Fruit fly (Drosophila melanogaster): Measurements from ENCODE around the gene CG11594.

The CG11594 gene

DNA sequence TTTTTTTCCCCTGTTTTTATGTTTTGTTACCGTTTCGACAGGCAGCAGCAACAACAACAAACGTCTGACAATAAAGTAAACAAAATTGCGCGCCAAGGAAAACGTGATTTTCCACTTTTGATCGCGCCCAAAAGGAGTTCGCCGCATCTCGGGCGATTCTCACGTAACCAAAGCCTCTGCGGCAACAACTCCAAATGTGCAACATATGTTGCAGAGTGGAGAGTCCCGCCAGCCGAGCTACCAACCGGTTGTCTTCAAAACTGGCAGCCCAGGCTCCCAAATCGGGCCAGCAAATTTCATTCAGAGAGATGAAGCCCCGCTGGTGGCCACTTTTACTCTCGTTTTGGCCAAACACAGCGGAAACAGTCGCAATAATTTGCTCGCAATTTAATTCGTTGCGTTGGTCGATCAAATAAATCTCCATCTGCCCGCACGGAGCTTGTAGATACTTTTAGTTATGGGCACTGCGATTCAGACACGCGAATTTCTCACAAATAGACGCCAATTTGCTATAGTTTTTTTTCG, 29.7 kb upstream of the CG11594 start:
- no peak for TF ChIP-seq psq (optimal IDR thresholded peaks at IDR 0.05)
- TF ChIP-seq usp (GFP tag; optimal IDR thresholded peaks at IDR 0.05), result no peak
- TF ChIP-seq EcR (GFP tag; optimal IDR thresholded peaks at IDR 0.05), result no peak
- TF ChIP-seq pan (optimal IDR thresholded peaks at IDR 0.05), result no peak
- TF ChIP-seq CG8478 (optimal IDR thresholded peaks at IDR 0.05), result no peak
- no peak for TF ChIP-seq Dll (optimal IDR thresholded peaks at IDR 0.05)

DNA sequence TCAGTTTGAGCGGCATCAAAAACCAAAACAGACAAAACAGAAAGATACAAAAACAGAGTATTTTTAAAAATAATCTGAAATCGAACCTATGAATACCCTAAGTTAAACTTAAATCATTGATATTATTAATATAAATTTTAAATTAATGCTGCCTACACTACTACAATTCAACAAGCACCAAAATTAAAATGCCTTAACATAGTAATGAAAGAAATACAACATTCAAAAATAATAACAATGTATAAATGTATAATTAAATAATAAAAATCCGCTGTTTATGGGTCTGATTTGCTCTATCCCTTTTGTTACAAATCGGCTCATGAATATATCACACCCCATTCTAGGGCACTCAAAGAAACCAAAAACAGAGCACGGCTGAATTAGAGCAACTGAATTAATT, 23.3 kb upstream of the CG11594 start:
- TF ChIP-seq usp (GFP tag; optimal IDR thresholded peaks at IDR 0.05) (no peak), pan (optimal IDR thresholded peaks at IDR 0.05) (no peak), CG8478 (optimal IDR thresholded peaks at IDR 0.05) (no peak), EcR (GFP tag; optimal IDR thresholded peaks at IDR 0.05) (no peak), psq (optimal IDR thresholded peaks at IDR 0.05) (no peak), Dll (optimal IDR thresholded peaks at IDR 0.05) (no peak)

DNA sequence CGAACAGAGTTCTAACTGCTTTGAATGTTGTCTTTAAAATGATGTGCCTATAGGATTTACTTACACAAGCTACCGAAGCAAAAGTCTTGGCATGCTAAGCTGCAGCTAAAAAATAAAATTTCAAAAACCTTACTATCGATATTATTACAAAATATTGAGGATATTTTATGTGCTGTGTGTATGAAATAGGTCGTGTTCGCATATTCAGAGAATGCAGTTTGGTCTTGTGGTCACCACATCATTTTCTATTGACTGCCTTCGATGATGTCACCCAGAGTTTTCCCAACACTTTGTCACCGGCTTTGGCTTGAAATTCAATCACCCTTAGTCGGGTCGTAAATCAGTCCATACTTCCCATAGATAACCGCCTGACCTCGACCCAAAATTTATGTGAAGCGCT, 21.8 kb upstream of the CG11594 start, which contains the start of gene Dpy-30L2:
TSS of gene Dpy-30L2 (minus strand) at position 101 of the 400 bp plus-strand sequence.
- TF ChIP-seq pan (optimal IDR thresholded peaks at IDR 0.05) (no peak), usp (GFP tag; optimal IDR thresholded peaks at IDR 0.05) (no peak), EcR (GFP tag; optimal IDR thresholded peaks at IDR 0.05) (no peak), psq (optimal IDR thresholded peaks at IDR 0.05) (no peak), CG8478 (optimal IDR thresholded peaks at IDR 0.05) (no peak)

DNA sequence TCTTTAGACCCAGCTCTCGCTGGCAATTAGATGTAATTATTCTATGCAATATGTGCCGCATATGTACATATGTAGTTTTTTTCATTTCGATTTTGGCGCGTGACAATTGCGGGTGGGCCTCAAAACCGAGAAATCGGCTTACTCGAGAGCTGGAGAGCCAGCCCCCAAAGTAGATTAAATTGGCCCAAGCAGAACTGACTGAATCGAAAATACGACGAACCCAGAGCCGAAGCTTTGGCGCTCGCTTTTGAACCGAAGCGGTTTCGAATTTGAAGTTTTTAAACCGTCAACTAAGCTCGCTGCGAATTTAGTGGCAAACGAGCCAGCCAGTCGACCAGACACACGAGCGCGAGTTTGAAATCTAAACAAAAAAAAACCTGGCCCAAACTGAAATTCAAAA, 20.5 kb upstream of the CG11594 start, which contains the start of gene CG1136:
TSS of gene CG1136 (plus strand) at position 308 of the 400 bp plus-strand sequence.
- TF ChIP-seq Dll (optimal IDR thresholded peaks at IDR 0.05), result no peak
- no peak for TF ChIP-seq EcR (GFP tag; optimal IDR thresholded peaks at IDR 0.05)
- TF ChIP-seq CG8478 (optimal IDR thresholded peaks at IDR 0.05), result no peak
- TF ChIP-seq usp (GFP tag; optimal IDR thresholded peaks at IDR 0.05), result no peak
- TF ChIP-seq pan (optimal IDR thresholded peaks at IDR 0.05), result no peak
- no peak for TF ChIP-seq psq (optimal IDR thresholded peaks at IDR 0.05)

DNA sequence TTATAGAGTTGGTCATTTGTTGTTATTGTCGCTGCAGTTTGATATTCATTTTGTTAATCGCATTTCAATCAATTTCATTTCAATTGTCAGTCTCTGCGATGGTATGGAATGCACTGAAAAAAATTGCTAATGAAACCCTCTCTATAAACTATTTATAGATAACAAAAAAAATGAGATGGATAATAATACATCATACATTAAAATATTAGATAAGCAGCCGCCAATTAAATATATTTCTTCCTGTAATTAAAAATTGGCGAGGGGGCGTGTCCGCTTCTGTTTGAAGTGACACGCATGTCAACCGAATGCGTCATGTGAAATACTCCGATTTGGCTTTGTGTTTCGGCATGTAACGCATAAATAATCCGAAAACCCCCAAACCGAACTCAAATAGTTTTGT, 18.7 kb upstream of the CG11594 start:
- no peak for TF ChIP-seq Dll (optimal IDR thresholded peaks at IDR 0.05)
- no peak for TF ChIP-seq EcR (GFP tag; optimal IDR thresholded peaks at IDR 0.05)
- TF ChIP-seq usp (GFP tag; optimal IDR thresholded peaks at IDR 0.05), result no peak
- no peak for TF ChIP-seq psq (optimal IDR thresholded peaks at IDR 0.05)
- TF ChIP-seq pan (optimal IDR thresholded peaks at IDR 0.05), result no peak
- TF ChIP-seq CG8478 (optimal IDR thresholded peaks at IDR 0.05), result no peak

DNA sequence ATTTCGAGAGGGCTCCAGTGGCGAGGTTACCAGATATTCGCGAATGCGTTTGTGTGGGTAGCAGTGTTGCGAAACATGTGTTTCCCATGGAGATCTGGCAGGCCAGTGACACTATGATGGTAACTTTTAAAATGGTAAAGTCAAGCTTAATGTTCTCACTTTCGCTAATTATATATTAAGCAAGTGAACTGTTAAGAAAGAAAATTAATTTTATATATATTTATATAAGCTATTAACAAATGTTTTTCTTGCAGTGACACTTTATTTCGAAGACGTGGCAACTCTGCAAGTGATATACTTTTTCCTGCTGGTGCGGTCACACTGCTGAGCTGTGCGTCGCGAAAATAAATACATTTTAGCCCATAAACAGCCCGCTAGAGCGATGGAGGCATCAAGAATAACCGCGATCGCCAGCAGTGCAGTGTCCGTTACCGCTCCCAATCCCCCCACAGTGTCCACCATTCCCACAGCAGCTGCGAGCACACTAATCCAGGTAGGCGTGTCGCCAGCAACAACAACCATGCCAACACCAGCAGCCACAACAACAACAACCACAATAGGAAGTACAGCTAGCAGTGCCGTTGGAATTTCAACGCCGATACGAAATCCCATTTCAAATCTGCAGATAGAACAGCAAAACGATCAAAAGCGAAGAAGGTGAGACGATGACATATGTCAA, 14.6 kb upstream of the CG11594 start, which contains the start of the genes CG11593 and Rcd5:
TSS of gene CG11593 (minus strand) at position 236 of the 679 bp plus-strand sequence.
TSS of gene Rcd5 (plus strand) at position 283 of the 679 bp plus-strand sequence.
- TF ChIP-seq psq (optimal IDR thresholded peaks at IDR 0.05), result no peak
- TF ChIP-seq Dll (optimal IDR thresholded peaks at IDR 0.05), result no peak
- TF ChIP-seq pan (optimal IDR thresholded peaks at IDR 0.05), result no peak
- TF ChIP-seq usp (GFP tag; optimal IDR thresholded peaks at IDR 0.05), result no peak
- no peak for TF ChIP-seq EcR (GFP tag; optimal IDR thresholded peaks at IDR 0.05)
- TF ChIP-seq CG8478 (optimal IDR thresholded peaks at IDR 0.05), result no peak

DNA sequence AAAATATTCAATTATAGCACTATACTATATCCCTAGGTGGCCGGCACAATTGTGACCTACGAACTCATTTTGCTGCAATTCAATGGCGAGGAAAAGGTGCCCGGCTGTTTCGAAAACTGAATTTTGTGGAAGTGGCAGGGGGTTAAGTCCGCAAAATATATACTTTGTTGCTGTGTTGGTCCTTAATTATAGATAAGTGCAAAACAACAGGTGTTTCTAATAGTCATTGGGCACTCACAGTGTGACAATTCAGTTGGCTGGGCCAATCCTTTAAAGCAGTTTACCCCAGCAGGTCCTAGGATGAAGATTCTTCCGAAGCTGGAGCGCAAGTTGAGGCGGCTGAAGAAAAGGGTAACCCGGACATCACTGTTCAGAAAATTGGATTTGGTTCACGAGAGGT, 9.7 kb upstream of the CG11594 start, which contains the start of gene Gr64f:
TSS of gene Gr64f (plus strand) at position 301 of the 400 bp plus-strand sequence.
- no peak for TF ChIP-seq CG8478 (optimal IDR thresholded peaks at IDR 0.05)
- no peak for TF ChIP-seq pan (optimal IDR thresholded peaks at IDR 0.05)
- no peak for TF ChIP-seq Dll (optimal IDR thresholded peaks at IDR 0.05)
- TF ChIP-seq psq (optimal IDR thresholded peaks at IDR 0.05), result no peak
- TF ChIP-seq usp (GFP tag; optimal IDR thresholded peaks at IDR 0.05), result no peak
- TF ChIP-seq EcR (GFP tag; optimal IDR thresholded peaks at IDR 0.05), result no peak

DNA sequence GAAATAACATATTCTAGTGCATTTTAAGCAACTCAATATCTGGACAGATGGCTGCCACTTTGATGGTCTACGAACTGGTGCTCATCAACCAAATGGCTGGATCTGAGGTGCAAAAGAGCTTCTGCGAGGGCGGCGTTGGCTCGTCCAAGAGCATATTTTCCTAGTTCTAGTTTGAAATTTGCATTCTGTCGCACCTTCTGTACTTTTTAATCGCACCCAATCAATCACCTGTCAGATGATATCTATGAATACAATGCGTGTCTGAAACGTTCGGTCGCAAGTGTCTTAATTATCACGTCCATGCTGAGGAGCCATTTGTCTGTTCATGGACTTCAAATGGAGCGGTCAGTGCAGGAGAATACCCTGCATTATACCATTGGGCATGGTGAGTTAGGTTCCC, 6.0 kb upstream of the CG11594 start, which contains the start of the genes Gr64d and Gr64e:
TSS of gene Gr64d (plus strand) at position 301 of the 400 bp plus-strand sequence.
TSS of gene Gr64e (plus strand) at position 380 of the 400 bp plus-strand sequence.
- TF ChIP-seq EcR (GFP tag; optimal IDR thresholded peaks at IDR 0.05) (no peak), pan (optimal IDR thresholded peaks at IDR 0.05) (no peak), usp (GFP tag; optimal IDR thresholded peaks at IDR 0.05) (no peak), Dll (optimal IDR thresholded peaks at IDR 0.05) (no peak)

DNA sequence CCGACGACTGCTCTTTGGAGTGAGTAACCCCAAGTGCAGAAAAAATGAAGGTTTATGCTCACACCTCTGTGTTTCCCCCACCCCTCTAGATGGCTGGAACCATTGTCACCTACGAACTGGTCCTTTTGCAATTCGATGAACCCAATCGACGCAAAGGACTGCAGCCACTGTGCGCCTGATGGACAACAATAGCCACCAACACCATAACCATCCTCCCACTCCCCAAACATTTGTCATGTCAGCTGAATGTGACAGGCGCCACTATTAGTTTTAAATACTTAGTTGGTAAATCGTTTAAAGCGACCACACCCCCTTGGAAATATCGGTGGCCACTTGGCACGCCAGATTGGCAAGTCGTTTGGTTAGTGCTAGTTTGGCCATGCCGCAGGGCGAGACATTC, 2.5 kb upstream of the CG11594 start, which contains the start of the genes Gr64b and Gr64c:
TSS of gene Gr64b (plus strand) at position 301 of the 400 bp plus-strand sequence.
TSS of gene Gr64c (plus strand) at position 301 of the 400 bp plus-strand sequence.
- no peak for TF ChIP-seq pan (optimal IDR thresholded peaks at IDR 0.05)
- TF ChIP-seq psq (optimal IDR thresholded peaks at IDR 0.05), result no peak
- TF ChIP-seq CG8478 (optimal IDR thresholded peaks at IDR 0.05), result no peak

DNA sequence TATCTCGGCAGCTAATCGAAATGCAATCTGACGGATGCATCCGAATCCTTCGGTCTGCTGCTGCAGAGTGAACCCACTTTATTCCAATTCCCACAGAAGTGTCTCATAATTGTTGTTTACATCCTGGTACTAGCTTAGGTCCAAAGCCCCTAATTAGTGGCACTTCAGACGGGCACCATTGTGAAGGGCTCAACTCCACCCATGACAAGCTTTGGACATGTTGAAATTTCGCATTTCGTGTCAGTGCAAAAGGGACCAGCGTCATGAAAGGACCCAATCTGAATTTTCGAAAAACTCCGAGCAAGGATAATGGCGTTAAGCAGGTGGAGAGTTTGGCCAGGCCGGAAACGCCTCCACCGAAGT, 676 bp upstream of the CG11594 start, which contains the start of gene Gr64a:
TSS of gene Gr64a (plus strand) at position 264 of the 363 bp plus-strand sequence.
- no peak for TF ChIP-seq CG8478 (optimal IDR thresholded peaks at IDR 0.05)
- TF ChIP-seq EcR (GFP tag; optimal IDR thresholded peaks at IDR 0.05), result no peak
- no peak for TF ChIP-seq Dll (optimal IDR thresholded peaks at IDR 0.05)
- TF ChIP-seq usp (GFP tag; optimal IDR thresholded peaks at IDR 0.05), result no peak
- no peak for TF ChIP-seq pan (optimal IDR thresholded peaks at IDR 0.05)
- no peak for TF ChIP-seq psq (optimal IDR thresholded peaks at IDR 0.05)

DNA sequence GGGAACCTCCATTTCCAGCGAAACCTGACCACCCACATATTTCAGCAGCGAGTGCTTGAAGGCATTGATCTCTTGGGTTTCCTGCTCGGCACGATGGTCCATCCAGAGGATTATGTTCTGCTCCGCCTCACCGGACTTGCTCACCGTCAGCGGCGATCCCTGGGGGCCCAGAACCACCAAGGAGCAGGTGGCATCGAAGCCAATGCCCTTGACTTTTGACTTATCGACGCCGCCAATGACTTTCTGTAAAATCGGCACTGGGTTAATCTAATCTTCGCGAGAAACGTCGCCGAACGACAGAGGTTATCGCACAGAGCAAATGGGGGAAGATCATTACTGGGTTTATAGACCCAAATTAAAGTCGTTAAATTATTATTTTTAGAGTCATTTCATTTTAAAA, 1.3 kb downstream of the CG11594 start:
- no peak for TF ChIP-seq CG8478 (optimal IDR thresholded peaks at IDR 0.05)
- no peak for TF ChIP-seq usp (GFP tag; optimal IDR thresholded peaks at IDR 0.05)
- TF ChIP-seq pan (optimal IDR thresholded peaks at IDR 0.05), result no peak
- no peak for TF ChIP-seq EcR (GFP tag; optimal IDR thresholded peaks at IDR 0.05)
- no peak for TF ChIP-seq psq (optimal IDR thresholded peaks at IDR 0.05)
- no peak for TF ChIP-seq Dll (optimal IDR thresholded peaks at IDR 0.05)

DNA sequence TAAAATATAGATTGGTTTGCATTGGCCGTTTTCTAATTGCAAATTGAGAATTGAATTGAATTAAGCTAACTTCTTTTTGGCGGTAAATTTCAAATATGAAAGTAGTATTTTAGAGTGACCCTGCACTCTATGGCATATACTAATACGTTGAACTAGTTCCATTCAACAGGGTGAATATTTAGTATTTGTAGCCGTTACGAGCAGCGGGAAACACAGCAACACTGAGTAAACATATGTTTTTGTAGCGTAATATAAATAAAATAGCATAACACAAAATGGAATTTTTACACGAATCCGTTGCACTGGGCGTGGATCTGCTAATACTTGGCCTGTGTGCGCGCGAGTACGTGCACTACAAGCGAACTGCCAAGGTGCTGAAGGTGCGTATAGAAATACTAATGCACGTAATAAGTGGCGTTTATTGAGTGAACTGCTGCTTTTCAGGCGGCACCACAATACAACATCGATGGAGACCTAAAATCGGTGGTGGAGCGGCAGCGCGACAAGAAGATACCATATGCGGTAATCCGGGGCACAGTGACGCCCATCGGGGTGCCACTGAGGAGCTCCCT, 4.5 kb downstream of the CG11594 start, which contains the start of gene Mul1:
TSS of gene Mul1 (plus strand) at position 198 of the 572 bp plus-strand sequence.
- no peak for TF ChIP-seq CG8478 (optimal IDR thresholded peaks at IDR 0.05)
- no peak for TF ChIP-seq EcR (GFP tag; optimal IDR thresholded peaks at IDR 0.05)
- no peak for TF ChIP-seq pan (optimal IDR thresholded peaks at IDR 0.05)
- TF ChIP-seq usp (GFP tag; optimal IDR thresholded peaks at IDR 0.05), result no peak

Measured in whole organism.